Worm (Caenorhabditis elegans) whole organism, L1 larva: ENCODE data around the gene lact-5.
A peak's percentile ranks its signal among the peaks of the same experiment; 100 is the strongest.

Experiments
- C16A3.4 ChIP-seq: fragments of 150-350 bp; optimal IDR thresholded peaks from 2 replicates; lab custom pipeline; 2014; ENCODE audit warnings: missing biosample characterization, missing genetic modification characterization
- C34B4.2 ChIP-seq: sonication (generic microtip); optimal IDR thresholded peaks from 2 replicates; lab custom pipeline; 2017; ENCODE audit warnings: mild to moderate bottlenecking, missing genetic modification characterization, missing compliant biosample characterization
- Y116A8C.19 ChIP-seq: sonication (generic microtip); optimal IDR thresholded peaks from 2 replicates; lab custom pipeline; 2016; ENCODE audit warnings: missing compliant biosample characterization, missing genetic modification characterization, borderline replicate concordance
- aly-2 ChIP-seq: fragments of 150-350 bp; optimal IDR thresholded peaks from 2 replicates; lab custom pipeline; 2014; ENCODE audit warnings: missing biosample characterization, missing genetic modification characterization
- ama-1 ChIP-seq: fragments of 150-350 bp; optimal IDR thresholded peaks from 2 replicates; lab custom pipeline; 2014
- blmp-1 ChIP-seq: fragments of 150-350 bp; optimal IDR thresholded peaks from 2 replicates; lab custom pipeline; 2014; ENCODE audit warnings: missing biosample characterization, missing genetic modification characterization
- ceh-8 ChIP-seq: fragments of 200-800 bp; sonication (Bioruptor generic); optimal IDR thresholded peaks from 2 replicates; lab custom pipeline; 2018; ENCODE audit warnings: mild to moderate bottlenecking, missing genetic modification characterization, moderate library complexity, missing compliant biosample characterization
- ceh-88 ChIP-seq: fragments of 200-800 bp; sonication (Bioruptor generic); IDR thresholded peaks from 2 replicates; pipeline ENCODE4 v1.3.6; 2022; ENCODE audit warnings: missing genetic modification characterization, missing compliant biosample characterization
- ces-1 ChIP-seq: fragments of 150-350 bp; optimal IDR thresholded peaks from 2 replicates; lab custom pipeline; 2014; ENCODE audit warnings: missing biosample characterization, missing genetic modification reagents, missing genetic modification characterization
- dpl-1 ChIP-seq, 3 experiments: fragments of 150-350 bp in 2 of 3; sonication (generic microtip) in 1 of 3; optimal IDR thresholded peaks; 2 replicates each; lab custom pipeline; 2014 to 2017; ENCODE audit warnings: missing biosample characterization in 3 of 3, missing genetic modification characterization in 3 of 3, missing genetic modification reagents in 3 of 3
- dsc-1 ChIP-seq: sonication (generic microtip); optimal IDR thresholded peaks from 2 replicates; lab custom pipeline; 2016; ENCODE audit warnings: mild to moderate bottlenecking, missing genetic modification characterization, missing compliant biosample characterization
- efl-1 ChIP-seq, 4 experiments: fragments of 150-350 bp; optimal IDR thresholded peaks in 3 of 4; peaks in 1 of 4; 1 replicate in 1 of 4; 2 replicates in 3 of 4; lab custom pipeline; 2014; ENCODE audit warnings: missing biosample characterization in 2 of 4, missing genetic modification characterization in 2 of 4, missing genetic modification reagents in 2 of 4
- egl-13 ChIP-seq: sonication (generic microtip); optimal IDR thresholded peaks from 2 replicates; lab custom pipeline; 2016; ENCODE audit warnings: missing genotype, missing genetic modification reagents, missing genetic modification characterization, missing compliant biosample characterization
- elt-3 ChIP-seq, 6 experiments: fragments of 150-350 bp in 1 of 6; sonication (generic microtip); optimal IDR thresholded peaks; 2 replicates each; lab custom pipeline; 2017 to 2018; ENCODE audit warnings: missing biosample characterization in 6 of 6, missing genetic modification characterization in 6 of 6, inconsistent platforms in 1 of 6
- hlh-4 ChIP-seq: sonication (generic microtip); optimal IDR thresholded peaks from 2 replicates; lab custom pipeline; 2016; ENCODE audit warnings: mild to moderate bottlenecking, missing genetic modification characterization, missing compliant biosample characterization
- jun-1 ChIP-seq: fragments of 150-350 bp; optimal IDR thresholded peaks from 2 replicates; lab custom pipeline; 2014; ENCODE audit warnings: missing biosample characterization, missing genetic modification reagents, missing genetic modification characterization
- lin-13 ChIP-seq: fragments of 150-350 bp; optimal IDR thresholded peaks from 2 replicates; lab custom pipeline; 2014; ENCODE audit warnings: missing biosample characterization, missing genetic modification reagents, missing genetic modification characterization
- lin-14 ChIP-seq: fragments of 200-800 bp; sonication (Bioruptor generic); optimal IDR thresholded peaks from 2 replicates; lab custom pipeline; 2018; ENCODE audit warnings: mild to moderate bottlenecking, missing genetic modification characterization, moderate library complexity, missing compliant biosample characterization
- lir-3 ChIP-seq: sonication (generic microtip); optimal IDR thresholded peaks from 2 replicates; lab custom pipeline; 2016; ENCODE audit warnings: mild to moderate bottlenecking, missing genetic modification characterization, moderate library complexity, missing compliant biosample characterization; ENCODE audit not compliant: poor library complexity
- lsy-2 ChIP-seq, 2 experiments: fragments of 150-350 bp; optimal IDR thresholded peaks; 2 replicates each; lab custom pipeline; 2014; ENCODE audit warnings: missing biosample characterization in 2 of 2, missing genetic modification characterization in 2 of 2
- mab-9 ChIP-seq: fragments of 200-800 bp; sonication (Bioruptor generic); IDR thresholded peaks from 2 replicates; pipeline ENCODE4 v1.3.6; 2022; ENCODE audit warnings: missing genetic modification reagents, missing genetic modification characterization, missing compliant biosample characterization
- mep-1 ChIP-seq: fragments of 150-350 bp; optimal IDR thresholded peaks from 2 replicates; lab custom pipeline; 2014; ENCODE audit warnings: missing biosample characterization, missing genetic modification characterization
- nhr-20 ChIP-seq: sonication (generic microtip); optimal IDR thresholded peaks from 2 replicates; lab custom pipeline; 2016; ENCODE audit warnings: mild to moderate bottlenecking, missing genetic modification characterization, missing compliant biosample characterization
- nhr-28 ChIP-seq: fragments of 150-350 bp; optimal IDR thresholded peaks from 2 replicates; lab custom pipeline; 2014; ENCODE audit warnings: missing biosample characterization, missing genetic modification characterization
- nhr-47 ChIP-seq: sonication (generic microtip); optimal IDR thresholded peaks from 2 replicates; lab custom pipeline; 2016; ENCODE audit warnings: mild to moderate bottlenecking, missing genetic modification characterization, moderate library complexity, missing compliant biosample characterization
- nhr-85 ChIP-seq: sonication (generic microtip); peaks from one replicate; lab custom pipeline; 2016; ENCODE audit warnings: missing genetic modification characterization, inconsistent platforms, missing compliant biosample characterization
- nhr-90 ChIP-seq: sonication (generic microtip); optimal IDR thresholded peaks from 2 replicates; lab custom pipeline; 2016; ENCODE audit warnings: mild to moderate bottlenecking, missing genetic modification characterization, missing compliant biosample characterization; ENCODE audit not compliant: poor library complexity
- snu-23 ChIP-seq: sonication (generic microtip); optimal IDR thresholded peaks from 2 replicates; lab custom pipeline; 2016; ENCODE audit warnings: missing genetic modification characterization, missing compliant biosample characterization
- sptf-1 ChIP-seq: fragments of 150-350 bp; optimal IDR thresholded peaks from 2 replicates; lab custom pipeline; 2014; ENCODE audit warnings: missing biosample characterization, missing genetic modification characterization
- tlp-1 ChIP-seq: fragments of 150-350 bp; optimal IDR thresholded peaks from 2 replicates; lab custom pipeline; 2014; ENCODE audit warnings: missing biosample characterization, missing genetic modification characterization
- unc-62 ChIP-seq: fragments of 150-350 bp; optimal IDR thresholded peaks from 2 replicates; lab custom pipeline; 2014; ENCODE audit warnings: missing biosample characterization, missing genetic modification reagents, missing genetic modification characterization
- ztf-4 ChIP-seq: fragments of 150-350 bp; optimal IDR thresholded peaks from 2 replicates; lab custom pipeline; 2014; ENCODE audit warnings: missing biosample characterization, missing genetic modification characterization

The lact-5 gene

ce11 chrII:4821739-4822138 is at the start of gene lact-5:
Gene lact-5 (minus strand): TSS chrII:4821739.
- TF ChIP-seq egl-13 (tag; lab: Kevin White, UChicago) (no peak), snu-23 (GFP tag; lab: Kevin White, UChicago) (peak; percentile 1), aly-2 (no peak), lin-14 (GFP tag; lab: Kevin White, UChicago) (peak; percentile 71), mab-9 (GFP tag; lab: Robert Waterston, UW) (no peak), blmp-1 (tag; lab: Kevin White, UChicago) (peak; percentile 95), lsy-2 (tag; optimal IDR thresholded peaks at IDR 0.05; lab: Kevin White, UChicago) (peak in 1 of 2 experiments; percentile 12), nhr-85 (peak; percentile 76), Y116A8C.19 (tag; lab: Kevin White, UChicago) (no peak), mep-1 (tag; lab: Kevin White, UChicago) (no peak), lin-13 (GFP tag; lab: Kevin White, UChicago) (no peak), nhr-47 (tag; lab: Kevin White, UChicago) (no peak), C34B4.2 (no peak), sptf-1 (tag; lab: Kevin White, UChicago) (no peak), unc-62 (GFP tag; lab: Kevin White, UChicago) (no peak), nhr-20 (tag; lab: Kevin White, UChicago) (peak; percentile 47), elt-3 (tag; optimal IDR thresholded peaks at IDR 0.05; lab: Kevin White, UChicago) (peak in 3 of 6 experiments; percentile 34 to 69 (median 45))

DNA sequence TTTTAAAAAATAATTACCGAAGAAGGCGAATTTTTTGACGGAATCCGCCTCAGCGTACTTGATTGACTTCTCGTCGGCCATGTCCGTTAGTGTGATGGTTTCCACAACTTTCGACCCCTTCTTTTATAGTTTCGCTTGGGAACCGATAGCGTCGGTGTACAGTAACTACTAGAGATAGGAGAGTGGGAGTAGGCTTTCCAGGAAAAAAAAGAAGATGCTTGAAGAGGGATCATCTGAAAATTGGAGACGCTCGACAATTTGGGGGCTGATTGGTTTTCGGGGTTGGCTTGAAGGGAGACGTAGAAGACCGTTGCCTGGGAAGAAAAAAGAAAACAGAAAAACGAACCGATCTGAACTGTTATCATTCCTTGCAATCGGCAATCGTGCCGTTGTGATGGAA is 49.2 kb upstream of the lact-5 start, which contains the start of gene col-20:
Gene col-20 (minus strand): TSS at position 101 of the 400 bp plus-strand sequence.
- TF ChIP-seq ceh-88, result no peak
- no peak for TF ChIP-seq nhr-28 (tag; lab: Kevin White, UChicago)
- TF ChIP-seq efl-1 (optimal IDR thresholded peaks at IDR 0.05; lab: Kevin White, UChicago), result no peak
- peak in 1 of 2 experiments; percentile 65 for TF ChIP-seq efl-1 (GFP tag; optimal IDR thresholded peaks at IDR 0.05 in 1 of 2; lab: Kevin White, UChicago)

- TF ChIP-seq lsy-2 (tag; optimal IDR thresholded peaks at IDR 0.05; lab: Kevin White, UChicago) (no peak), ceh-8 (GFP tag; lab: Kevin White, UChicago) (peak; percentile 15)
Observed at ce11 chrII:4869793-4870343, 48.3 kb upstream of the lact-5 start.

DNA sequence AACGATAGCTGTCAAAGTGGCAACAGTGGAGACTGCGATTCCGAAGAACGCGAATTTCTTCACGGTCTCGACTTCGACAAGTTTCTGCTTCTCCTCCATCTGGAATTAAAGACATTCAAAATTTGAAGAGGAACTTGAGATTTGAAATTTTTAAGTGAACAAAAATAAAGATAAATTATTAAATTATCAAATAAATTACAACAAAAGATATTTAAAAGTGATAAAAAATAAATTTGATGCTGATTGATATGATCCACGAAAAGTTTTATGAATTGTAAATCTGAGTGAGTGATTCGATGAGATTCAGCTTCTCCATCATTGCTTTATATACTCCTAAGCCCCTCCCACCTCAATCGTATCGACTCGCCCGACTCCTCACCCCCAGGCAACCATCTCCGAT is 45.9 kb upstream of the lact-5 start, which contains the start of gene col-17:
Gene col-17 (minus strand): TSS at position 101 of the 400 bp plus-strand sequence.
- no peak for TF ChIP-seq efl-1 (optimal IDR thresholded peaks at IDR 0.05; lab: Kevin White, UChicago)
- peak in 1 of 2 experiments; percentile 21 for TF ChIP-seq efl-1 (GFP tag; optimal IDR thresholded peaks at IDR 0.05 in 1 of 2; lab: Kevin White, UChicago)
- no peak for TF ChIP-seq ama-1
- TF ChIP-seq aly-2, result no peak

DNA sequence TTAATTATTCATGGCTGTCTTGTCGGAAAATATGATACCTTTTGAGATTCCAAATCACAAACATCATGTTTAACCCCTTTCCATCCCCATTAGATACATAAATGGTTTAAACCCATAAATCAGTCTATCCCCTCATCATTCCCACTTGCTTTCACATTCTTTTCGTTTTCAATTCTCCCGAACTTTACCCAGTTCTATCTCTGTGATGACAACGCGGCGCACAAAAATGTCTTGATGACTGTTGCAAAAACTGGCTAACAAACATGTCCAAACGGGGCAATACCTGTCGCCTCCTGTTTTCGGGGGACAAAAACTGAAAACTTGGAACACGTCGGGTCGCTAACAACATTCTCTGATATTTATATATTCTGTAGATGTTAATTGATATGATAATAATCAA is 44.5 kb upstream of the lact-5 start:
- peak; percentile 93 for TF ChIP-seq blmp-1 (tag; lab: Kevin White, UChicago)
- peak; percentile 59 for TF ChIP-seq ztf-4
- TF ChIP-seq elt-3 (tag; optimal IDR thresholded peaks at IDR 0.05; lab: Kevin White, UChicago), result no peak
- no peak for TF ChIP-seq tlp-1
- TF ChIP-seq dpl-1 (GFP tag; optimal IDR thresholded peaks at IDR 0.05; lab: Kevin White, UChicago), result no peak
- TF ChIP-seq ama-1, result peak; percentile 63
- TF ChIP-seq lir-3 (tag; lab: Kevin White, UChicago), result no peak
- no peak for TF ChIP-seq nhr-90 (tag; lab: Kevin White, UChicago)
- TF ChIP-seq dsc-1 (tag; lab: Kevin White, UChicago), result no peak
- TF ChIP-seq ces-1 (GFP tag; lab: Kevin White, UChicago), result no peak
- TF ChIP-seq egl-13 (tag; lab: Kevin White, UChicago), result no peak
- no peak for TF ChIP-seq hlh-4 (tag; lab: Kevin White, UChicago)
- TF ChIP-seq jun-1 (tag; lab: Kevin White, UChicago), result peak; percentile 40
- TF ChIP-seq C16A3.4 (tag; lab: Kevin White, UChicago), result no peak
